Fruit fly (Drosophila melanogaster) whole organism: Measurements from ENCODE around the gene CG16713.

Experiments
- CG8478 ChIP-seq: fragments of >200 bp; optimal IDR thresholded peaks from 2 replicates; lab custom pipeline; 2018; ENCODE audit warnings: inconsistent platforms
- Dll ChIP-seq: fragments of >200 bp; optimal IDR thresholded peaks from 2 replicates; lab custom pipeline; 2017
- EcR ChIP-seq, 2 experiments: fragments of >200 bp; optimal IDR thresholded peaks; 2 replicates each; lab custom pipeline; 2017; ENCODE audit warnings: missing biosample characterization in 2 of 2, missing genetic modification characterization in 2 of 2, missing genetic modification reagents in 2 of 2
- pan ChIP-seq: fragments of >200 bp; optimal IDR thresholded peaks from 2 replicates; lab custom pipeline; 2017
- psq ChIP-seq: fragments of >200 bp; optimal IDR thresholded peaks from 2 replicates; lab custom pipeline; 2017
- usp ChIP-seq: fragments of >200 bp; optimal IDR thresholded peaks from 2 replicates; lab custom pipeline; 2017; ENCODE audit warnings: missing biosample characterization, missing genetic modification characterization, mixed read lengths

dm6 chr2L:3713545-3714156 lies 18.4 kb upstream of the CG16713 start:
- no peak for TF ChIP-seq psq (lab: Kevin White, UChicago)
- TF ChIP-seq EcR (GFP tag; optimal IDR thresholded peaks at IDR 0.05; lab: Kevin White, UChicago): no peak
- TF ChIP-seq CG8478 (lab: Kevin White, UChicago): no peak
- TF ChIP-seq Dll: no peak
- TF ChIP-seq usp: no peak
- no peak for TF ChIP-seq pan (lab: Kevin White, UChicago)
